Fruit fly (Drosophila melanogaster) whole organism, embryonic: ENCODE results near the gene CG3408.

Experiments used
- Blimp-1 ChIP-seq: fragments of 200-800 bp; sonication (Bioruptor generic); optimal IDR thresholded peaks from 3 replicates; lab custom pipeline; 2018; ENCODE audit warnings: missing biosample characterization, missing genetic modification characterization, mild to moderate bottlenecking, moderate library complexity, missing genetic modification reagents
- CG11560 ChIP-seq: fragments of 200-800 bp; sonication (Bioruptor generic); IDR thresholded peaks from 3 replicates; pipeline ENCODE4 v1.3.6; 2022; ENCODE audit warnings: missing biosample characterization, missing genetic modification characterization
- CG12299 ChIP-seq: fragments of 200-800 bp; sonication (Bioruptor generic); optimal IDR thresholded peaks from 2 replicates; lab custom pipeline; 2018; ENCODE audit warnings: missing biosample characterization, mild to moderate bottlenecking, missing genetic modification characterization
- CG14014 ChIP-seq: fragments of 200-800 bp; sonication (Bioruptor generic); IDR thresholded peaks from 2 replicates; pipeline ENCODE4 v1.3.6; 2022; ENCODE audit warnings: missing biosample characterization, missing genetic modification characterization
- CG15514 ChIP-seq: fragments of 200-800 bp; sonication (Bioruptor generic); optimal IDR thresholded peaks from 3 replicates; lab custom pipeline; 2017; ENCODE audit warnings: missing biosample characterization, missing genetic modification characterization, mild to moderate bottlenecking, moderate library complexity, missing genetic modification reagents
- CG1603 ChIP-seq: fragments of 200-800 bp; sonication (Bioruptor generic); optimal IDR thresholded peaks from 2 replicates; lab custom pipeline; 2019; ENCODE audit warnings: missing biosample characterization, mild to moderate bottlenecking, missing genetic modification characterization, moderate library complexity
- CG17359 ChIP-seq: fragments of 200-800 bp; sonication (Bioruptor generic); optimal IDR thresholded peaks from 3 replicates; lab custom pipeline; 2018; ENCODE audit warnings: missing biosample characterization, mild to moderate bottlenecking, missing genetic modification characterization, moderate library complexity
- CG17568 ChIP-seq: fragments of 200-800 bp; sonication (Bioruptor generic); optimal IDR thresholded peaks from 2 replicates; lab custom pipeline; 2018; ENCODE audit warnings: missing biosample characterization, mild to moderate bottlenecking, missing genetic modification characterization, moderate library complexity
- CG2199 ChIP-seq: fragments of 200-800 bp; sonication (Bioruptor generic); IDR thresholded peaks from 3 replicates; pipeline ENCODE4 v1.3.6; 2022; ENCODE audit warnings: missing biosample characterization, missing genetic modification characterization
- CG2202 ChIP-seq: fragments of 200-800 bp; sonication (Bioruptor generic); optimal IDR thresholded peaks from 2 replicates; lab custom pipeline; 2018; ENCODE audit warnings: missing biosample characterization, mild to moderate bottlenecking, missing genetic modification characterization
- CG31365 ChIP-seq: fragments of 200-800 bp; sonication (Bioruptor generic); optimal IDR thresholded peaks from 2 replicates; lab custom pipeline; 2018; ENCODE audit warnings: missing biosample characterization, mild to moderate bottlenecking, missing genetic modification characterization
- CG3407 ChIP-seq: fragments of 200-800 bp; sonication (Bioruptor generic); optimal IDR thresholded peaks from 2 replicates; lab custom pipeline; 2018; ENCODE audit warnings: missing biosample characterization, mild to moderate bottlenecking, missing genetic modification characterization
- CG3726 ChIP-seq: fragments of 200-800 bp; sonication (Bioruptor generic); IDR thresholded peaks from 3 replicates; pipeline ENCODE4, ENCODE4 v1.3.6; 2022; ENCODE audit warnings: missing biosample characterization, missing genetic modification characterization
- CG4360 ChIP-seq: fragments of 200-800 bp; sonication (Bioruptor generic); IDR thresholded peaks from 2 replicates; pipeline ENCODE4 v1.3.6; 2022; ENCODE audit warnings: missing biosample characterization, missing genetic modification characterization
- CG4617 ChIP-seq: fragments of 200-800 bp; sonication (Bioruptor generic); optimal IDR thresholded peaks from 3 replicates; lab custom pipeline; 2016; ENCODE audit warnings: missing biosample characterization, missing genetic modification characterization, borderline replicate concordance
- CG6791 ChIP-seq: fragments of 200-800 bp; sonication (Bioruptor generic); IDR thresholded peaks from 3 replicates; pipeline ENCODE4 v1.3.6; 2022; ENCODE audit warnings: missing biosample characterization, missing genetic modification characterization; ENCODE audit not compliant: partially characterized antibody
- CG7786 ChIP-seq: fragments of 200-800 bp; sonication (Bioruptor generic); optimal IDR thresholded peaks from 2 replicates; lab custom pipeline; 2016; ENCODE audit warnings: missing biosample characterization, missing genetic modification characterization
- CG8478 ChIP-seq: fragments of >200 bp; optimal IDR thresholded peaks from 2 replicates; lab custom pipeline; 2018
- CG9817 ChIP-seq: fragments of 200-800 bp; sonication (Bioruptor generic); optimal IDR thresholded peaks from 2 replicates; lab custom pipeline; 2018; ENCODE audit warnings: missing biosample characterization, mild to moderate bottlenecking, missing genetic modification characterization, moderate library complexity
- E2f1 ChIP-seq: fragments of 200-800 bp; sonication (Bioruptor generic); IDR thresholded peaks from 2 replicates; pipeline ENCODE4 v1.3.6; 2022; ENCODE audit warnings: missing biosample characterization, missing genetic modification characterization
- Elba2 ChIP-seq: fragments of 200-800 bp; sonication (Bioruptor generic); optimal IDR thresholded peaks from 3 replicates; lab custom pipeline; 2016; ENCODE audit warnings: missing biosample characterization, missing genetic modification characterization
- Ets97D ChIP-seq: fragments of 200-800 bp; sonication (Bioruptor generic); optimal IDR thresholded peaks from 3 replicates; lab custom pipeline; 2016; ENCODE audit warnings: missing biosample characterization, missing genetic modification characterization
- GATAe ChIP-seq: fragments of 200-800 bp; sonication (Bioruptor generic); conservative IDR thresholded peaks from 2 replicates; pipeline ENCODE4 v1.3.6; 2022; ENCODE audit warnings: missing biosample characterization, missing genetic modification characterization
- HLH3B ChIP-seq: fragments of 200-800 bp; sonication (Bioruptor generic); IDR thresholded peaks from 2 replicates; pipeline ENCODE4 v1.3.6; 2022; ENCODE audit warnings: missing biosample characterization, missing genetic modification characterization
- HLH4C ChIP-seq: fragments of 200-800 bp; sonication (Bioruptor generic); IDR thresholded peaks from 3 replicates; pipeline ENCODE4 v1.3.6; 2022; ENCODE audit warnings: missing biosample characterization, missing genetic modification characterization; ENCODE audit not compliant: partially characterized antibody
- Max ChIP-seq: fragments of 200-800 bp; sonication (Bioruptor generic); optimal IDR thresholded peaks from 2 replicates; lab custom pipeline; 2016; ENCODE audit warnings: missing biosample characterization, mild to moderate bottlenecking, missing genetic modification characterization
- Med ChIP-seq: fragments of 200-800 bp; sonication (Bioruptor generic); peaks from one replicate; lab custom pipeline; 2016; ENCODE audit warnings: missing biosample characterization, missing genetic modification characterization, mild to moderate bottlenecking, inconsistent platforms, moderate library complexity
- Myb ChIP-seq: fragments of 200-800 bp; sonication (Bioruptor generic); optimal IDR thresholded peaks from 2 replicates; lab custom pipeline; 2016; ENCODE audit warnings: missing biosample characterization, missing genetic modification characterization
- Oli ChIP-seq: fragments of 200-800 bp; sonication (Bioruptor generic); optimal IDR thresholded peaks from 2 replicates; lab custom pipeline; 2018; ENCODE audit warnings: missing biosample characterization, mild to moderate bottlenecking, missing genetic modification characterization, moderate library complexity
- Sox102F ChIP-seq: fragments of 200-800 bp; sonication (Bioruptor generic); optimal IDR thresholded peaks from 2 replicates; lab custom pipeline; 2018; ENCODE audit warnings: missing biosample characterization, mild to moderate bottlenecking, missing genetic modification characterization, moderate library complexity
- Trl ChIP-seq, 3 experiments: fragments of >200 bp in 2 of 3; fragments of 200-800 bp in 1 of 3; sonication (Bioruptor generic) in 1 of 3; optimal IDR thresholded peaks; 2 replicates in 1 of 3; 3 replicates in 2 of 3; lab custom pipeline; 2016 to 2017; ENCODE audit warnings: missing biosample characterization in 1 of 3, missing genetic modification characterization in 1 of 3
- Xrp1 ChIP-seq: fragments of 200-800 bp; sonication (Bioruptor generic); IDR thresholded peaks from 2 replicates; pipeline ENCODE4 v1.3.6; 2022; ENCODE audit warnings: missing biosample characterization, missing genetic modification characterization
- bab2 ChIP-seq: fragments of 200-800 bp; sonication (Bioruptor generic); optimal IDR thresholded peaks from 2 replicates; lab custom pipeline; 2016; ENCODE audit warnings: missing biosample characterization, missing genetic modification characterization
- en ChIP-seq: fragments of 200-800 bp; sonication (Bioruptor generic); optimal IDR thresholded peaks from 2 replicates; lab custom pipeline; 2016; ENCODE audit warnings: missing biosample characterization, missing genetic modification characterization
- esg ChIP-seq: fragments of 200-800 bp; sonication (Bioruptor generic); conservative IDR thresholded peaks from 2 replicates; pipeline ENCODE4 v1.3.6; 2022; ENCODE audit warnings: missing biosample characterization, missing genetic modification characterization
- ftz-f1 ChIP-seq: fragments of 200-800 bp; sonication (Bioruptor generic); optimal IDR thresholded peaks from 2 replicates; lab custom pipeline; 2016; ENCODE audit warnings: missing biosample characterization, missing genetic modification characterization
- grn ChIP-seq: fragments of 200-800 bp; sonication (Bioruptor generic); optimal IDR thresholded peaks from 3 replicates; lab custom pipeline; 2017; ENCODE audit warnings: missing biosample characterization, missing genetic modification characterization
- gsb ChIP-seq: fragments of 200-800 bp; sonication (Bioruptor generic); IDR thresholded peaks from 2 replicates; pipeline ENCODE4 v1.3.6; 2022; ENCODE audit warnings: missing biosample characterization, missing genetic modification characterization
- ham ChIP-seq: fragments of 200-800 bp; sonication (Bioruptor generic); IDR thresholded peaks from 2 replicates; pipeline ENCODE4 v1.3.6; 2022; ENCODE audit warnings: missing biosample characterization, missing genetic modification characterization
- kni ChIP-seq: fragments of 200-800 bp; sonication (Bioruptor generic); optimal IDR thresholded peaks from 3 replicates; lab custom pipeline; 2017; ENCODE audit warnings: mild to moderate bottlenecking, missing biosample characterization, missing genetic modification reagents, missing genetic modification characterization
- lab ChIP-seq: fragments of 200-800 bp; sonication (Bioruptor generic); optimal IDR thresholded peaks from 3 replicates; lab custom pipeline; 2017; ENCODE audit warnings: missing biosample characterization, missing genetic modification characterization, mild to moderate bottlenecking, moderate library complexity, missing genetic modification reagents
- lov ChIP-seq, 2 experiments: fragments of 200-800 bp in 1 of 2; fragments of >200 bp in 1 of 2; sonication (Bioruptor generic) in 1 of 2; IDR thresholded peaks in 1 of 2; optimal IDR thresholded peaks in 1 of 2; 2 replicates in 1 of 2; 3 replicates in 1 of 2; pipeline versions ENCODE4 v1.3.6 to Lab custom; 2017 to 2022; ENCODE audit warnings: missing biosample characterization in 1 of 2, missing genetic modification characterization in 1 of 2
- prd ChIP-seq, 3 experiments: fragments of >200 bp in 2 of 3; fragments of 200-800 bp in 1 of 3; sonication (Bioruptor generic) in 1 of 3; optimal IDR thresholded peaks in 2 of 3; IDR thresholded peaks in 1 of 3; 2 replicates in 2 of 3; 3 replicates in 1 of 3; pipeline versions ENCODE4 v1.3.6 to Lab custom; 2017 to 2022; ENCODE audit warnings: missing biosample characterization in 1 of 3, missing genetic modification characterization in 1 of 3
- tna ChIP-seq: fragments of 200-800 bp; sonication (Bioruptor generic); IDR thresholded peaks from 2 replicates; pipeline ENCODE4 v1.3.6; 2022; ENCODE audit warnings: missing biosample characterization, missing genetic modification characterization; ENCODE audit not compliant: partially characterized antibody
- ttk ChIP-seq: fragments of 200-800 bp; sonication (Bioruptor generic); IDR thresholded peaks from 2 replicates; pipeline ENCODE4 v2.1.2; 2022; ENCODE audit warnings: missing biosample characterization, missing genetic modification characterization
- wek ChIP-seq: fragments of 200-800 bp; sonication (Bioruptor generic); optimal IDR thresholded peaks from 3 replicates; lab custom pipeline; 2018; ENCODE audit warnings: missing biosample characterization, mild to moderate bottlenecking, missing genetic modification characterization, moderate library complexity
- z ChIP-seq: fragments of 200-800 bp; sonication (Bioruptor generic); IDR thresholded peaks from 3 replicates; pipeline ENCODE4 v1.3.6; 2022; ENCODE audit warnings: missing biosample characterization, missing genetic modification characterization
- zfh1 ChIP-seq: fragments of 200-800 bp; sonication (Bioruptor generic); IDR thresholded peaks from 3 replicates; pipeline ENCODE4 v1.3.6; 2022; ENCODE audit warnings: missing biosample characterization, missing genetic modification characterization

CG3408 gene

dm6 chr3L:9503552-9504317, 5.6 kb downstream of the CG3408 start (continued):
- TF ChIP-seq prd (optimal IDR thresholded peaks at IDR 0.05; lab: Kevin White, UChicago) (no peak), prd (GFP tag; IDR thresholded peaks at IDR 0.05; lab: Robert Waterston, UW) (peak; percentile 49; the same call in 1 of the 3 replicates), CG11560 (tag; lab: Robert Waterston, UW) (no peak), z (no peak), CG2202 (tag; lab: Kevin White, UChicago) (no peak), zfh1 (GFP tag; lab: Robert Waterston, UW) (0 out of 3 replicates have a peak, but pooled peaks have one; percentile 16), Xrp1 (peak; percentile 24; the same call in 1 of the 2 replicates), esg (no peak), wek (GFP tag; lab: Kevin White, UChicago) (no peak), Oli (tag; lab: Kevin White, UChicago) (no peak), HLH4C (GFP tag; lab: Robert Waterston, UW) (no peak), CG9817 (tag; lab: Kevin White, UChicago) (no peak), Ets97D (no peak), Blimp-1 (GFP tag; lab: Kevin White, UChicago) (no peak), Myb (GFP tag; lab: Kevin White, UChicago) (no peak), CG6791 (GFP tag; lab: Robert Waterston, UW) (no peak), en (no peak), tna (no peak), lov (optimal IDR thresholded peaks at IDR 0.05; lab: Kevin White, UChicago) (no peak), lov (GFP tag; IDR thresholded peaks at IDR 0.05; lab: Robert Waterston, UW) (no peak), Trl (optimal IDR thresholded peaks at IDR 0.05; lab: Kevin White, UChicago) (peak in 1 of 2 experiments; percentile 8), Trl (GFP tag; optimal IDR thresholded peaks at IDR 0.05; lab: Kevin White, UChicago) (no peak), Elba2 (no peak), Med (GFP tag; lab: Kevin White, UChicago) (peak; percentile 70), E2f1 (GFP tag; lab: Robert Waterston, UW) (no peak), ham (GFP tag; lab: Robert Waterston, UW) (no peak), Max (no peak), CG3407 (GFP tag; lab: Kevin White, UChicago) (no peak), CG4360 (GFP tag; lab: Robert Waterston, UW) (no peak), ttk (GFP tag; lab: Robert Waterston, UW) (no peak), kni (no peak), HLH3B (GFP tag; lab: Robert Waterston, UW) (0 out of 2 replicates have a peak, but pooled peaks have one; percentile 18), CG12299 (tag; lab: Kevin White, UChicago) (no peak), CG1603 (tag; lab: Kevin White, UChicago) (no peak), CG4617 (no peak), gsb (GFP tag; lab: Robert Waterston, UW) (no peak), lab (peak; percentile 39), bab2 (GFP tag; lab: Kevin White, UChicago) (peak; percentile 10), CG7786 (no peak), grn (GFP tag; lab: Kevin White, UChicago) (no peak), CG17568 (GFP tag; lab: Kevin White, UChicago) (no peak), CG14014 (0 out of 2 replicates have a peak, but pooled peaks have one; percentile 16), CG2199 (GFP tag; lab: Robert Waterston, UW) (no peak), CG15514 (GFP tag; lab: Kevin White, UChicago) (no peak), CG3726 (no peak), CG31365 (tag; lab: Kevin White, UChicago) (no peak), CG17359 (tag; lab: Kevin White, UChicago) (no peak), CG8478 (no peak), ftz-f1 (GFP tag; lab: Kevin White, UChicago) (no peak), Sox102F (peak; percentile 17), GATAe (GFP tag; lab: Robert Waterston, UW) (no peak)
